Fruit fly (Drosophila melanogaster) Kc167 (cell line): ENCODE measurements around the gene CG13055.

ENCODE experiments used
- Sin3A ChIP-seq: fragments of >200 bp; optimal IDR thresholded peaks from 2 replicates; lab custom pipeline; 2018; ENCODE audit warnings: missing external identifiers
- insv ChIP-seq: fragments of >200 bp; optimal IDR thresholded peaks from 3 replicates; lab custom pipeline; 2018; ENCODE audit warnings: missing external identifiers
- psq ChIP-seq: fragments of >200 bp; optimal IDR thresholded peaks from 2 replicates; lab custom pipeline; 2017; ENCODE audit warnings: missing external identifiers

- TF ChIP-seq psq (no peak), insv (lab: Kevin White, UChicago) (no peak), Sin3A (no peak)
These were observed 18.7 kb upstream of the CG13055 start, which contains the start of the genes CG34248 and CG13067 for dm6 chr3L:16270802-16271332.
